1 worm cellular context compared by ENCODE assay signal in genomic region chrX:17474521-17475170, ce11.
TF ChIP-seq lines count a peak whose summit lies in the region.

TSS of gene tps-1 (minus strand) at chrX:17474534.

TF ChIP-seq in whole organism, L1 larva, 84 proteins besides CTCF, POLR2A, EP300 and RAD21 (continued from another document):
- TF ChIP-seq nhr-85 (tag; lab: Kevin White, UChicago) (peak; percentile 89), ztf-4 (tag; optimal IDR thresholded peaks at IDR 0.05; lab: Kevin White, UChicago) (no peak), tbx-2 (tag; optimal IDR thresholded peaks at IDR 0.05; lab: Kevin White, UChicago) (no peak), fkh-8 (tag; optimal IDR thresholded peaks at IDR 0.05; lab: Kevin White, UChicago) (no peak), skn-1 (tag; optimal IDR thresholded peaks at IDR 0.05; lab: Kevin White, UChicago) (peak; percentile 1), nhr-237 (tag; optimal IDR thresholded peaks at IDR 0.05; lab: Kevin White, UChicago) (no peak), ceh-90 (tag; optimal IDR thresholded peaks at IDR 0.05; lab: Kevin White, UChicago) (no peak), mef-2 (tag; optimal IDR thresholded peaks at IDR 0.05; lab: Kevin White, UChicago) (no peak), egl-27 (tag; optimal IDR thresholded peaks at IDR 0.05; lab: Kevin White, UChicago) (no peak), unc-30 (tag; optimal IDR thresholded peaks at IDR 0.05; lab: Kevin White, UChicago) (no peak), pag-3 (tag; optimal IDR thresholded peaks at IDR 0.05; lab: Kevin White, UChicago; ENCODE audit: borderline replicate concordance, insufficient read depth) (no peak), hlh-17 (GFP tag; optimal IDR thresholded peaks at IDR 0.05; lab: Kevin White, UChicago; ENCODE audit: borderline replicate concordance) (no peak), sptf-1 (tag; optimal IDR thresholded peaks at IDR 0.05; lab: Kevin White, UChicago) (no peak), zip-4 (GFP tag; optimal IDR thresholded peaks at IDR 0.05; lab: Kevin White, UChicago) (no peak), rnt-1 (tag; optimal IDR thresholded peaks at IDR 0.05; lab: Kevin White, UChicago) (peak; percentile 25), nhr-90 (tag; optimal IDR thresholded peaks at IDR 0.05; lab: Kevin White, UChicago; ENCODE audit: poor library complexity) (no peak), unc-62 (GFP tag; optimal IDR thresholded peaks at IDR 0.05; lab: Kevin White, UChicago) (no peak), lin-15B (tag; optimal IDR thresholded peaks at IDR 0.05; lab: Kevin White, UChicago) (no peak), ets-5 (GFP tag; IDR thresholded peaks at IDR 0.05; lab: Robert Waterston, UW) (no peak), efl-3 (GFP tag; optimal IDR thresholded peaks at IDR 0.05; lab: Kevin White, UChicago) (no peak), jun-1 (tag; optimal IDR thresholded peaks at IDR 0.05; lab: Kevin White, UChicago) (no peak), egl-13 (tag; optimal IDR thresholded peaks at IDR 0.05; lab: Kevin White, UChicago) (no peak), unc-86 (tag; optimal IDR thresholded peaks at IDR 0.05; lab: Kevin White, UChicago) (no peak), sup-37 (GFP tag; optimal IDR thresholded peaks at IDR 0.05; lab: Kevin White, UChicago) (no peak), lsy-2 (tag; optimal IDR thresholded peaks at IDR 0.05; lab: Kevin White, UChicago) (no peak), hlh-4 (tag; optimal IDR thresholded peaks at IDR 0.05; lab: Kevin White, UChicago) (no peak), vab-15 (tag; optimal IDR thresholded peaks at IDR 0.05; lab: Kevin White, UChicago) (no peak), zag-1 (tag; optimal IDR thresholded peaks at IDR 0.05; lab: Kevin White, UChicago) (no peak), alr-1 (tag; optimal IDR thresholded peaks at IDR 0.05; lab: Kevin White, UChicago; ENCODE audit: borderline replicate concordance) (no peak), ceh-8 (GFP tag; optimal IDR thresholded peaks at IDR 0.05; lab: Kevin White, UChicago) (no peak), pqm-1 (tag; optimal IDR thresholded peaks at IDR 0.05; lab: Kevin White, UChicago) (no peak), nhr-12 (tag; optimal IDR thresholded peaks at IDR 0.05; lab: Kevin White, UChicago) (no peak), elt-3 (tag; optimal IDR thresholded peaks at IDR 0.05; lab: Kevin White, UChicago) (peak in 4 of 6 experiments; percentile 5 to 86 (median 46)), F16B12.6 (tag; optimal IDR thresholded peaks at IDR 0.05; lab: Kevin White, UChicago) (no peak), nhr-19 (GFP tag; conservative IDR thresholded peaks at IDR 0.05; lab: Robert Waterston, UW) (peak; percentile 19; the same call in 1 of the 2 replicates), elt-2 (tag; optimal IDR thresholded peaks at IDR 0.05; lab: Kevin White, UChicago) (no peak), C16A3.4 (tag; optimal IDR thresholded peaks at IDR 0.05; lab: Kevin White, UChicago) (no peak), nhr-20 (tag; optimal IDR thresholded peaks at IDR 0.05; lab: Kevin White, UChicago) (peak; percentile 51), blmp-1 (tag; optimal IDR thresholded peaks at IDR 0.05; lab: Kevin White, UChicago) (peak; percentile 3), isw-1 (GFP tag; IDR thresholded peaks at IDR 0.05; lab: Robert Waterston, UW) (no peak), aha-1 (tag; optimal IDR thresholded peaks at IDR 0.05; lab: Kevin White, UChicago) (no peak), fkh-10 (GFP tag; optimal IDR thresholded peaks at IDR 0.05; lab: Kevin White, UChicago) (no peak), snu-23 (GFP tag; optimal IDR thresholded peaks at IDR 0.05; lab: Kevin White, UChicago) (peak; percentile 58), hpl-2 (GFP tag; optimal IDR thresholded peaks at IDR 0.05; lab: Kevin White, UChicago) (no peak), xbp-1 (tag; optimal IDR thresholded peaks at IDR 0.05; lab: Kevin White, UChicago) (no peak), lin-13 (GFP tag; optimal IDR thresholded peaks at IDR 0.05; lab: Kevin White, UChicago) (no peak), Y116A8C.19 (tag; optimal IDR thresholded peaks at IDR 0.05; lab: Kevin White, UChicago; ENCODE audit: borderline replicate concordance) (no peak), fos-1 (tag; optimal IDR thresholded peaks at IDR 0.05; lab: Kevin White, UChicago) (no peak), unc-130 (tag; optimal IDR thresholded peaks at IDR 0.05; lab: Kevin White, UChicago) (no peak), aly-2 (tag; optimal IDR thresholded peaks at IDR 0.05; lab: Kevin White, UChicago) (no peak), swsn-7 (tag; optimal IDR thresholded peaks at IDR 0.05; lab: Kevin White, UChicago) (peak; percentile 5), ceh-82 (tag; optimal IDR thresholded peaks at IDR 0.05; lab: Kevin White, UChicago) (peak in 1 of 3 experiments; percentile 16), mdl-1 (tag; optimal IDR thresholded peaks at IDR 0.05; lab: Kevin White, UChicago) (peak in 1 of 2 experiments; percentile 17), nhr-11 (tag; optimal IDR thresholded peaks at IDR 0.05; lab: Kevin White, UChicago) (no peak), dpl-1 (GFP tag; optimal IDR thresholded peaks at IDR 0.05; lab: Kevin White, UChicago) (no peak), nhr-77 (tag; optimal IDR thresholded peaks at IDR 0.05; lab: Kevin White, UChicago) (no peak), nhr-71 (tag; optimal IDR thresholded peaks at IDR 0.05; lab: Kevin White, UChicago) (peak; percentile 61), mep-1 (tag; optimal IDR thresholded peaks at IDR 0.05; lab: Kevin White, UChicago) (peak; percentile 12), grh-1 (GFP tag; IDR thresholded peaks at IDR 0.05; lab: Robert Waterston, UW) (peak; percentile 87), pax-3 (tag; optimal IDR thresholded peaks at IDR 0.05; lab: Kevin White, UChicago) (no peak), nhr-28 (tag; optimal IDR thresholded peaks at IDR 0.05; lab: Kevin White, UChicago) (no peak), fkh-4 (tag; optimal IDR thresholded peaks at IDR 0.05; lab: Kevin White, UChicago; ENCODE audit: borderline replicate concordance) (no peak), nhr-84 (tag; optimal IDR thresholded peaks at IDR 0.05; lab: Kevin White, UChicago) (no peak), tlp-1 (tag; optimal IDR thresholded peaks at IDR 0.05; lab: Kevin White, UChicago) (no peak), unc-98 (GFP tag; IDR thresholded peaks at IDR 0.05; lab: Robert Waterston, UW) (no peak), sox-4 (tag; optimal IDR thresholded peaks at IDR 0.05; lab: Kevin White, UChicago) (no peak), ces-1 (GFP tag; optimal IDR thresholded peaks at IDR 0.05; lab: Kevin White, UChicago) (no peak), irx-1 (tag; optimal IDR thresholded peaks at IDR 0.05; lab: Kevin White, UChicago) (no peak), ztf-11 (tag; optimal IDR thresholded peaks at IDR 0.05; lab: Kevin White, UChicago) (no peak)
